Fruit fly (Drosophila melanogaster) whole organism, wandering third instar larva: ENCODE measurements around the gene CG17746.

Experiments used
- Abd-B ChIP-seq: fragments of >200 bp; optimal IDR thresholded peaks from 2 replicates; lab custom pipeline; 2017; ENCODE audit warnings: missing biosample characterization, missing genetic modification characterization
- CG32264 ChIP-seq: fragments of 200-800 bp; sonication (Bioruptor generic); optimal IDR thresholded peaks from 2 replicates; lab custom pipeline; 2016; ENCODE audit warnings: missing biosample characterization, missing genetic modification characterization
- CG9705 ChIP-seq: fragments of 200-800 bp; sonication (Bioruptor generic); optimal IDR thresholded peaks from 2 replicates; lab custom pipeline; 2018; ENCODE audit warnings: missing biosample characterization, mild to moderate bottlenecking, missing genetic modification characterization
- CrebA ChIP-seq: fragments of 200-800 bp; sonication (Bioruptor generic); optimal IDR thresholded peaks from 2 replicates; lab custom pipeline; 2016; ENCODE audit warnings: missing biosample characterization, mild to moderate bottlenecking, missing genetic modification characterization, borderline replicate concordance
- Dfd ChIP-seq: fragments of >200 bp; optimal IDR thresholded peaks from 2 replicates; lab custom pipeline; 2017; ENCODE audit warnings: missing biosample characterization, missing genetic modification characterization
- Dif ChIP-seq: fragments of 200-275, 200-300 bp; sonication (Bioruptor generic); optimal IDR thresholded peaks from 2 replicates; lab custom pipeline; 2018; ENCODE audit warnings: missing biosample characterization, missing genetic modification characterization; ENCODE audit not compliant: partially characterized antibody
- GATAd ChIP-seq: sonication (Bioruptor generic); optimal IDR thresholded peaks from 2 replicates; lab custom pipeline; 2016; ENCODE audit warnings: missing biosample characterization, missing genetic modification characterization
- HLH106 ChIP-seq: fragments of 200-800 bp; optimal IDR thresholded peaks from 3 replicates; lab custom pipeline; 2019; ENCODE audit warnings: missing biosample characterization, mild to moderate bottlenecking, missing genetic modification characterization, moderate library complexity
- Hnf4 ChIP-seq: fragments of 200-800 bp; sonication (Bioruptor generic); optimal IDR thresholded peaks from 2 replicates; lab custom pipeline; 2016; ENCODE audit warnings: missing biosample characterization, mild to moderate bottlenecking, missing genetic modification characterization
- Hr78 ChIP-seq: fragments of >200 bp; optimal IDR thresholded peaks from 2 replicates; lab custom pipeline; 2017; ENCODE audit warnings: missing biosample characterization, missing genetic modification characterization
- Hr83 ChIP-seq: fragments of 200-300 bp; sonication (Bioruptor generic); optimal IDR thresholded peaks from 2 replicates; lab custom pipeline; 2016; ENCODE audit warnings: missing biosample characterization, mild to moderate bottlenecking, missing genetic modification characterization, moderate library complexity; ENCODE audit not compliant: poor library complexity, severe bottlenecking
- Jra ChIP-seq: sonication (Bioruptor generic); optimal IDR thresholded peaks from 2 replicates; lab custom pipeline; 2016; ENCODE audit warnings: missing biosample characterization, missing genetic modification characterization
- Mio ChIP-seq: sonication (Bioruptor generic); optimal IDR thresholded peaks from 2 replicates; lab custom pipeline; 2016; ENCODE audit warnings: missing biosample characterization, missing genetic modification characterization
- Myc ChIP-seq: fragments of >200 bp; optimal IDR thresholded peaks from 2 replicates; lab custom pipeline; 2017
- N ChIP-seq: fragments of >200 bp; optimal IDR thresholded peaks from 2 replicates; lab custom pipeline; 2018; ENCODE audit warnings: missing biosample characterization, missing external identifiers, missing genetic modification characterization
- OdsH ChIP-seq: fragments of 200-800 bp; sonication (Bioruptor generic); optimal IDR thresholded peaks from 2 replicates; lab custom pipeline; 2016; ENCODE audit warnings: missing biosample characterization, mild to moderate bottlenecking, missing genetic modification characterization
- Rel ChIP-seq, 2 experiments: fragments of 200-800 bp; sonication (Bioruptor generic) in 1 of 2; optimal IDR thresholded peaks; 2 replicates in 1 of 2; 3 replicates in 1 of 2; lab custom pipeline; 2016 to 2019; ENCODE audit warnings: mild to moderate bottlenecking in 2 of 2, missing biosample characterization in 2 of 2, missing genetic modification characterization in 2 of 2, moderate library complexity in 1 of 2
- Sp1 ChIP-seq: fragments of 200-800 bp; sonication (Bioruptor generic); optimal IDR thresholded peaks from 3 replicates; lab custom pipeline; 2019; ENCODE audit warnings: missing biosample characterization, mild to moderate bottlenecking, missing genetic modification characterization, moderate library complexity
- Vsx2 ChIP-seq: fragments of 200-300, 225-300 bp; sonication (Bioruptor generic); optimal IDR thresholded peaks from 2 replicates; lab custom pipeline; 2018; ENCODE audit warnings: missing biosample characterization, missing genetic modification characterization; ENCODE audit not compliant: partially characterized antibody
- br ChIP-seq: fragments of 200-800 bp; sonication (Bioruptor generic); optimal IDR thresholded peaks from 2 replicates; lab custom pipeline; 2016; ENCODE audit warnings: missing biosample characterization, missing genetic modification characterization
- brk ChIP-seq: fragments of 200-800 bp; sonication (Bioruptor generic); optimal IDR thresholded peaks from 2 replicates; lab custom pipeline; 2016; ENCODE audit warnings: missing biosample characterization, mild to moderate bottlenecking, missing genetic modification characterization
- dl ChIP-seq, 2 experiments: fragments of 175-275, 200-275 bp in 1 of 2; fragments of 200-275 bp in 1 of 2; sonication (Bioruptor generic); optimal IDR thresholded peaks; lab custom pipeline; 2018; ENCODE audit warnings: mild to moderate bottlenecking in 2 of 2, missing biosample characterization in 2 of 2, missing genetic modification characterization in 2 of 2, moderate library complexity in 2 of 2; ENCODE audit not compliant: partially characterized antibody in 2 of 2, insufficient read depth in 1 of 2
- dmrt93B ChIP-seq: fragments of 200-800 bp; sonication (Bioruptor generic); optimal IDR thresholded peaks from 2 replicates; lab custom pipeline; 2018; ENCODE audit warnings: missing biosample characterization, mild to moderate bottlenecking, missing genetic modification characterization
- dsf ChIP-seq: sonication (Bioruptor generic); optimal IDR thresholded peaks from 2 replicates; lab custom pipeline; 2016; ENCODE audit warnings: missing biosample characterization, missing genetic modification characterization, borderline replicate concordance
- ey ChIP-seq: fragments of 200-800 bp; sonication (Bioruptor generic); optimal IDR thresholded peaks from 2 replicates; lab custom pipeline; 2016; ENCODE audit warnings: missing biosample characterization, missing genetic modification characterization
- foxo ChIP-seq, 2 experiments: fragments of 200-800 bp; sonication (Bioruptor generic); optimal IDR thresholded peaks; 2 replicates in 1 of 2; 3 replicates in 1 of 2; lab custom pipeline; 2016 to 2017; ENCODE audit warnings: missing biosample characterization in 2 of 2, missing genetic modification characterization in 2 of 2
- fru ChIP-seq: fragments of 200-800 bp; sonication (Bioruptor generic); optimal IDR thresholded peaks from 3 replicates; lab custom pipeline; 2016; ENCODE audit warnings: missing biosample characterization, mild to moderate bottlenecking, missing genetic modification characterization
- h ChIP-seq: fragments of 200-800 bp; sonication (Bioruptor generic); optimal IDR thresholded peaks from 3 replicates; lab custom pipeline; 2016; ENCODE audit warnings: missing biosample characterization, mild to moderate bottlenecking, missing genetic modification characterization
- jim ChIP-seq: fragments of 175-275, 200-325 bp; sonication (Bioruptor generic); optimal IDR thresholded peaks from 2 replicates; lab custom pipeline; 2016; ENCODE audit warnings: missing biosample characterization, mild to moderate bottlenecking, missing genetic modification characterization
- lola ChIP-seq: fragments of >200 bp; optimal IDR thresholded peaks from 2 replicates; lab custom pipeline; 2017; ENCODE audit warnings: missing biosample characterization, missing genetic modification characterization
- pan ChIP-seq: fragments of >200 bp; optimal IDR thresholded peaks from 2 replicates; lab custom pipeline; 2017
- psq ChIP-seq: fragments of 200-800 bp; sonication (Bioruptor generic); optimal IDR thresholded peaks from 3 replicates; lab custom pipeline; 2017; ENCODE audit warnings: missing biosample characterization, mild to moderate bottlenecking, missing genetic modification characterization, moderate library complexity
- rgr ChIP-seq: fragments of 200-800 bp; sonication (Bioruptor generic); optimal IDR thresholded peaks from 3 replicates; lab custom pipeline; 2016; ENCODE audit warnings: missing biosample characterization, mild to moderate bottlenecking, missing genetic modification characterization
- sage ChIP-seq: fragments of 200-800 bp; sonication (Bioruptor generic); optimal IDR thresholded peaks from 2 replicates; lab custom pipeline; 2016; ENCODE audit warnings: missing biosample characterization, mild to moderate bottlenecking, missing genetic modification characterization
- sv ChIP-seq: fragments of 200-800 bp; sonication (Bioruptor generic); optimal IDR thresholded peaks from 3 replicates; lab custom pipeline; 2016; ENCODE audit warnings: missing biosample characterization, missing genetic modification characterization
- tai ChIP-seq: sonication (Bioruptor generic); optimal IDR thresholded peaks from 2 replicates; lab custom pipeline; 2016; ENCODE audit warnings: missing biosample characterization, missing genetic modification characterization
- usp ChIP-seq: fragments of >200 bp; optimal IDR thresholded peaks from 2 replicates; lab custom pipeline; 2017; ENCODE audit warnings: missing biosample characterization, missing genetic modification characterization
- woc ChIP-seq: sonication (Bioruptor generic); optimal IDR thresholded peaks from 2 replicates; lab custom pipeline; 2016; ENCODE audit warnings: missing biosample characterization, mild to moderate bottlenecking, missing genetic modification characterization

CG17746 gene

DNA sequence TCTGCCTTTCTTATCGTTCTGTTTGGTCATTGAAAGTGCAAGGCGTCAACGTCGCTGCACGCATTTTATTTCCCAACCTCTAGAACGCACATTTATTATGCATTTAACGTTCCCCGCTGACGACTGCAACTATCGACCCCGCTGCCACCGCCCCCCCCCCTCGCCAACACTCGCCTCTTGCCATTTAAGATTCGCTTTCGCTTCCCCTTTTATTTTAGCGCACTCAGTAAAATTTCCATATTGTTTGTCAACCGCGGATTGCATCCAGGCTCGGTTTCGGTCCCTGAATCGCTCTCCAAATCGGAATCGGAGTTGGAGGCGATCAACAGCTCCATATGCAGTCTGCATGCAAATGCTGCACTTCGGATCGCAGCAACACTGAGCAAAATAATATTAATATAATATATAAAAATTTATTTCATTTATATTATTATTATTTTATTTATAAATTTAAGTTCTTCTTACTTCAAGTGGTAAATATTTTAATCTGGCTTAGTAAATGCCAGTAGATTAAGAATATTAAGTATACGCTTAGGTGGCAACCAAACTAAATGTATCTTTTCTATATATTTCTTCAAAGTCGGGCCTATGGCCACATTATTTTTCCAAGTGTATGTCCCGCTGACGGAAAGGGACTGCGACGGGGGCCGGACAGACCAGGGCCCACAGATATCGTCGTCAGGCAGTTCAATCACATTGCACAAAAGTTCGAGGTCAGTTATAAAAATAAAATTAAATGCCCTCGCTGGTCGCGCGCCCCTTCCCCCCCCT lies 1.4 kb upstream of the CG17746 start (continued):
- TF ChIP-seq Abd-B (GFP tag; lab: Kevin White, UChicago) (no peak), pan (lab: Kevin White, UChicago) (no peak), Sp1 (peak; percentile 98), CG32264 (peak; percentile 85), br (peak; percentile 85), lola (no peak), dl (GFP tag; optimal IDR thresholded peaks at IDR 0.05; lab: Kevin White, UChicago; ENCODE audit: insufficient read depth in 1 of 2, partially characterized antibody in 2 of 2) (no peak), N (GFP tag; lab: Kevin White, UChicago) (no peak), Myc (lab: Kevin White, UChicago) (no peak), ey (peak; percentile 84), Hr78 (GFP tag; lab: Kevin White, UChicago) (no peak), Mio (no peak), brk (GFP tag; lab: Kevin White, UChicago) (peak; percentile 90), tai (GFP tag; lab: Kevin White, UChicago) (peak; percentile 74)
- TF ChIP-seq, all 38 proteins: peak for 23

DNA sequence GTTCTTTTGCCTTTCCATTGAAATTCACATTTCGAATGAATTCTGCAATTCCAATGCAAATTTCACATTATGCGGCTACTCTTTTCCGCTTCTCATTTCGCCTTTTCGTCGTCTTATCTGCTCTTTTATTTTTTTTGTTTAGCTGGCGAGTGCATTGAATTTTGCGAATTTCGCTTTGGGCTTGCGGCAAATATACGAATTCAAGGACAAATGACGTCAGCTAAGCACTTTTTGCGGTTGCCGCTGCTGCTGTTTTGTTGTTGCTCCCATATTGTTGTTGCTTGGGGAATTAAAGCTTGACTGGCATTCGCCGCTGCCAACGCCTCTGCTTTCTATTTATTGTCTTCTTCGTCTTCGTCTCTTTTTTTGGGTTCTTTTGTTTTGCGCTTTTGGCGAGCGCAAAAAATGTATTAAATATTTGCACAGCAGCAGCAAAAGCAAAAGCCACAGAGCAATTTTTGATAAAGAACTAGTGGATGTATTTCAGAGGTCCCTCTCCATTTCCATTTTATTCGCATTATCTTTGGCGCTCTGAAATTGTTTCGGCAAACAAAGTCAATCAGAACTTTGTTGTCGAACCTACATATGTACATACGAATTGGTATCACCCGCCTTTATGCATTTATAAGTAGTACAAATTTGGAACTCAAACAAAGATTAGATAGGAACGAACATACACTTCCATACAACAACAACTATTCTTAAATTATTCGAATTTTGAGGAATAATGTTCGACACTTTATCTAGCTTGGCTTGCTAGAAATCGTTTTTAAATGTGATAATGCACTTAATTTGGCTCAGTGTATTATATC lies 613 bp upstream of the CG17746 start:
- TF ChIP-seq woc (GFP tag; lab: Kevin White, UChicago) (peak; percentile 30), brk (GFP tag; lab: Kevin White, UChicago) (peak; percentile 37), Hr83 (GFP tag; lab: Kevin White, UChicago) (peak; percentile 68), sv (GFP tag; lab: Kevin White, UChicago) (no peak), GATAd (GFP tag; lab: Kevin White, UChicago) (no peak), CG9705 (GFP tag; lab: Kevin White, UChicago) (no peak), dmrt93B (no peak), pan (lab: Kevin White, UChicago) (no peak), dsf (GFP tag; lab: Kevin White, UChicago) (no peak), usp (GFP tag; lab: Kevin White, UChicago) (no peak), OdsH (peak; percentile 76), ey (peak; percentile 84), CrebA (GFP tag; lab: Kevin White, UChicago) (peak; percentile 43), Hr78 (GFP tag; lab: Kevin White, UChicago) (no peak), rgr (GFP tag; lab: Kevin White, UChicago) (peak; percentile 82), Vsx2 (GFP tag; lab: Kevin White, UChicago) (no peak), Dfd (GFP tag; lab: Kevin White, UChicago) (no peak), HLH106 (tag; lab: Kevin White, UChicago) (peak; percentile 23), Rel (GFP tag; optimal IDR thresholded peaks at IDR 0.05; lab: Kevin White, UChicago) (peak; percentile 20), Rel (tag; optimal IDR thresholded peaks at IDR 0.05; lab: Kevin White, UChicago) (peak; percentile 76), h (GFP tag; lab: Kevin White, UChicago) (peak; percentile 57), Myc (lab: Kevin White, UChicago) (no peak), fru (GFP tag; lab: Kevin White, UChicago) (peak; percentile 72), Mio (no peak), tai (GFP tag; lab: Kevin White, UChicago) (peak; percentile 60), br (peak; percentile 46), Hnf4 (GFP tag; lab: Kevin White, UChicago) (peak; percentile 71), Sp1 (peak; percentile 74), Jra (GFP tag; lab: Kevin White, UChicago) (peak; percentile 23), psq (GFP tag; lab: Kevin White, UChicago) (peak; percentile 89), sage (GFP tag; lab: Kevin White, UChicago) (peak; percentile 25), jim (GFP tag; lab: Kevin White, UChicago) (peak; percentile 45), Abd-B (GFP tag; lab: Kevin White, UChicago) (no peak), Dif (no peak), N (GFP tag; lab: Kevin White, UChicago) (no peak), CG32264 (peak; percentile 77), foxo (GFP tag; optimal IDR thresholded peaks at IDR 0.05; lab: Kevin White, UChicago) (peak in 1 of 2 experiments; percentile 69), lola (no peak), dl (GFP tag; optimal IDR thresholded peaks at IDR 0.05; lab: Kevin White, UChicago; ENCODE audit: insufficient read depth in 1 of 2, partially characterized antibody in 2 of 2) (no peak)
